Worm (Caenorhabditis elegans): Measurements from ENCODE around the gene gcy-29.
A peak's percentile ranks its signal among the peaks of the same experiment; 100 is the strongest.
"Not testable (repeated sequence)": the region's sequence is repeated elsewhere in the genome, so short reads cannot be mapped to it uniquely, and the experiment has no call there.

gcy-29 gene

DNA sequence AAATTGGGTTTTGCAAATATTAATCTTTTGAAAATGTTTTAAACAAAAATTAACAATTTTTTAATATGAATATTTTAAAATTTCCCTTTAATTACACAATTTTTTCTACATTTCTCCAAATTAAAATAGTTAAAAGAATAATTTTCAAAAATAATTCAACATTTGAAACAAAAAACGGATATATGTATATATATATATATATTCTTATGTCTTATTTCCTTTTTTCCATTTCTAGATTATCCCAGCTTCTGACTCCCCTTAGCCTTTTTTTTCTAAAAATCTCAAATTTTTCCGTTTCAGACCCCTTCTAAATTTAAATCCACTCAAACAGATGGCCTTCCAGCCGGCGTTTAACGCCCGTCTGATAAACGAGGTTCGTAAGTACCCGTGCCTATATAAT lies 24.7 kb upstream of the gcy-29 start, which contains the start of gene madf-5:
Gene madf-5, plus strand, starts transcription at position 301 of the 400 bp plus-strand sequence.
- TF ChIP-seq K02D7.2 (tag; optimal IDR thresholded peaks at IDR 0.05) (no peak), nhr-11 (tag; optimal IDR thresholded peaks at IDR 0.05) (no peak), elt-4 (tag; optimal IDR thresholded peaks at IDR 0.05) (no peak), odd-2 (tag; optimal IDR thresholded peaks at IDR 0.05) (no peak), zip-5 (tag; optimal IDR thresholded peaks at IDR 0.05) (no peak), ceh-6 (GFP tag; optimal IDR thresholded peaks at IDR 0.05) (no peak), lim-6 (tag; optimal IDR thresholded peaks at IDR 0.05) (no peak), ceh-45 (GFP tag; IDR thresholded peaks at IDR 0.05) (no peak), gmeb-2 (tag; optimal IDR thresholded peaks at IDR 0.05) (no peak), ceh-19 (GFP tag; optimal IDR thresholded peaks at IDR 0.05) (no peak), pqm-1 (tag; optimal IDR thresholded peaks at IDR 0.05) (no peak), pha-2 (tag; optimal IDR thresholded peaks at IDR 0.05) (no peak), syd-9 (tag; optimal IDR thresholded peaks at IDR 0.05) (no peak), ets-4 (tag; optimal IDR thresholded peaks at IDR 0.05) (no peak)

DNA sequence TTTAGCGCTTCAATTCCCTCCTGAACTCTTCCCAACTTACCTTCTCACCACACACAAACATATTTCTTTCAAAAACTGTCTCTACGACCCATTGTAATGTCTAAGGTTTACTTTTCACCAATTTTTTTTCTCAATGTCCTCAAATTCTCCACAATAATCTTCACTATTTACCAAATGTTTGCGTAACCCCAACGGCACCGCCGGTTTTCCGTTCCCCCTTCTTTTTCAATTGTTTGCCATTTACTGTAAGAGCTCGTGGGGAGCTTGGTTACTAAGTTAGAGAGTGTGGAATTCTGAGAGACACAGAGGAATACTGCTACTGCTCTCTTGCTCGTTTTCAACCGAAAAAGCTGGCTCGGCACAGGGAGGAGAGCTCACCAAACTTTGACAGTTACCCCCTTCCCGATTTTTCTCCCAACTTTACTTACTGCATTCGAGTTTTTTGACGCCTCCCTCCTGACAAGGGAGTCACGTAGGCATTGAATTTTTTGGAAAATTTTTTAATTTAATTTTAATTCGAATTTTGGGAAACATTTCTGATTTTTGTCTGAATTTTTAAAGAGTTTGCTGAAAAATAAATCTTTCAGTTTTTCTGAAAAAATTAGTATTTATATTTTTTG lies 22.1 kb upstream of the gcy-29 start:
- TF ChIP-seq pqm-1 (tag; optimal IDR thresholded peaks at IDR 0.05) (no peak), ceh-6 (GFP tag; optimal IDR thresholded peaks at IDR 0.05) (no peak), C08G9.2 (tag; optimal IDR thresholded peaks at IDR 0.05) (no peak), ets-4 (tag; optimal IDR thresholded peaks at IDR 0.05) (no peak), K09A11.1 (tag; optimal IDR thresholded peaks at IDR 0.05; ENCODE audit: insufficient read depth) (no peak)

DNA sequence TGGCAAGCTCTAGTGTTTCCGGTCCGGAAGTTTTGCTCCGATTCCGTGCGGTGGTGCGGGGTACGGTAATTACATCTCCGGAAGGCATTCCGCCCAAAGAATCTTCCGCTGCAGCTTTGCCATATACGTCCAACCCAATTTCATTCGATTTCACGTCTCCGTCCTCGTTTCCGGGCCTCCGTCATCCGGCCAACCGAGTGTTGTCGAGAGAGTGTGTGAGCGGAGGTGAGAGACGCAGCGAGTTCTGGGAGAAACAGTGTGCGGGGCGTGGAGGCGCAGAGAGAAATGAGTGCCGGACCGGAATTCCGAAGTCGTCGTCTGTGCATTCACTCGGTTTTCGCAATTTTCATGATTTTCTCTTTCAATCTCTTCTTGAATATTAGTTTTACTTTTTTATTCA lies 20.7 kb upstream of the gcy-29 start:
- TF ChIP-seq unc-42 (tag; optimal IDR thresholded peaks at IDR 0.05) (peak; percentile 86), syd-9 (tag; optimal IDR thresholded peaks at IDR 0.05) (no peak), ceh-31 (tag; optimal IDR thresholded peaks at IDR 0.05) (peak; percentile 54), fkh-10 (GFP tag; optimal IDR thresholded peaks at IDR 0.05) (peak; percentile 34)

DNA sequence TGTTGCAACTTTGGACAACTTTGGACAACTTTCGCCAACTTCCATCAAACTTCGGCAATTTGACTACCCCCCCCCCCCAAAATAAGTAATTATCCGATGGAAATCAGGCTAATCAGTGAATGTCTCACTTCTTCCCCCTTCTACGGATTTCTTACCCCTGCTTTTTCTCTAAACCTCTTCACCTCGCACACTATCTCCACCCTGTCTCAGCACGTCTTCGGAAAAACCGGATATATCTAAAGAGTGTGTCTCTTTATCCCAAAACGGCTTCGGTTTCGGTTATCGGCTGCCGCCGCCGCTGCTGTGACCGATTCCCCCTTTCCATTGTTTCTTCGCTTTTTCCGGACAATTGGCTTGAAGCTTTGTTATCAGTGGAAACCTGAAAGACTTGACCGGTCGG lies 19.2 kb upstream of the gcy-29 start:
- no peak for TF ChIP-seq nhr-11 (tag; optimal IDR thresholded peaks at IDR 0.05)
- peak; percentile 10 for TF ChIP-seq ref-2 (tag; optimal IDR thresholded peaks at IDR 0.05)

DNA sequence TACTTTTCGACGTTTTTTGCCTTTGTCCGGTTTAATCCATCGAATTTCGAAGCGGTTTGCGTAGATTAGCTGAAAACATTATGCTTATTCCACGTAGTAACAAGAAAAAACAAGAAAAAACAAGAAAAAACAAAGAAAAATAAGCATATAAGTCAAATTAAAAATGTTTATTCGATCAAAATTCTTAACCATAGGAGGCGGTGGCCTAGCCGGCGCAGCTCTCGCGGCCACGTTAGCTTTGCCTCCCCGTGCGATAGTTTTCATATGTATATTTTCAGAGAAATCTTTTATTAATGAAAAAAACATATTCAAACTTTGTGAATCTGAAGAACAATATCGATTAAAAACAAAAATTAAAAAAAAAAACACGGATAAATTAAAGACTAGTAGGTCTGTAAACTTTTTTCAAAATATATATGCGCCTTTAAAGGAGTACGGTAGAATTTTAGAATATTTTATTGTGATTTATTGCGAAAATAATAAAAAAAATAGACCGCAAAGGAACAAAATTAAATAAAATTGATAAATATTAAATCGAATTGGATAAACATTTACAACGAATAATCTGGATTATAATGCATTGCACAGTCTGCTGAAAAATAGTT lies 15.3 kb upstream of the gcy-29 start:
- peak; percentile 7 for TF ChIP-seq unc-42 (tag; optimal IDR thresholded peaks at IDR 0.05)

DNA sequence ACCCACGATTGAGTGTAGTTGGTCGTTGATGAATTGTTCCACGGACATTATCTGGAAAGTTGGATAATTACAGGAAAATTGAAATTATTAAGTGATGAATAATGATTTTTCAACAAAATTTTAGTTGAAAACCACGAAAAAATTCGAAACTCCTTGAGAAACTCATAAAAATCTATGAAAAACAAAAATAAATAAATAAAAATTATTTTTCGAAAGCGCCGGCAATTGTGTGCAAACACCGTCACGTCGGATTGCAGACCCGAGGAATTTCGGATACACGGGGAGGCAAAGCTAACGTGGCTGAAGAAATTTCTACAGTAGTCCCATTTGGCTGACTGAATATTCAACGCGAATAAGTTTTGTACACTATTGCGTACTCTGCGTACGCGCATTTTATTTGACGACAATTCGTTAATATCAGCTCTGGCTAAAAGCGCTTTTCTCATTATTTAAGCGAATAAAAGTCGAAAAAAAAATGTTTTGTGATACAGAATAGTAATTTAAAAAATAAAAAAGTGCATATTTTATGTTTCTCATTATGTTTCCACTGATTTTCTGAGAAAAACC lies 13.0 kb upstream of the gcy-29 start, which contains the start of gene mog-4:
Gene mog-4, minus strand, starts transcription at position 51 of the 567 bp plus-strand sequence.
- TF ChIP-seq unc-42 (tag; optimal IDR thresholded peaks at IDR 0.05) = peak; percentile 89
- peak; percentile 65 for TF ChIP-seq ceh-2 (tag; optimal IDR thresholded peaks at IDR 0.05)
- TF ChIP-seq ceh-18 (tag; optimal IDR thresholded peaks at IDR 0.05) = peak; percentile 85
- peak; percentile 50 for TF ChIP-seq madf-2 (tag; optimal IDR thresholded peaks at IDR 0.05)
- peak; percentile 13 for TF ChIP-seq sox-2 (GFP tag; IDR thresholded peaks at IDR 0.05)
- TF ChIP-seq fax-1 (tag; optimal IDR thresholded peaks at IDR 0.05) = peak; percentile 47
- peak; percentile 57 for TF ChIP-seq rnt-1 (tag; optimal IDR thresholded peaks at IDR 0.05)
- peak; percentile 67 for TF ChIP-seq tbx-7 (tag; optimal IDR thresholded peaks at IDR 0.05)
- TF ChIP-seq ceh-45 (GFP tag; IDR thresholded peaks at IDR 0.05) = peak; percentile 69; the same call in 1 of the 2 replicates
- peak; percentile 41 for TF ChIP-seq zip-5 (tag; optimal IDR thresholded peaks at IDR 0.05)
- peak; percentile 72 for TF ChIP-seq nfya-1 (tag; optimal IDR thresholded peaks at IDR 0.05)
- peak; percentile 60 for TF ChIP-seq ztf-16 (tag; optimal IDR thresholded peaks at IDR 0.05)
- TF ChIP-seq unc-86 (tag; optimal IDR thresholded peaks at IDR 0.05) = peak; percentile 54
- TF ChIP-seq Y22D7AL.16 (tag; optimal IDR thresholded peaks at IDR 0.05) = peak; percentile 9
- TF ChIP-seq ceh-31 (tag; optimal IDR thresholded peaks at IDR 0.05) = peak; percentile 91
- peak; percentile 74 for TF ChIP-seq tbx-2 (tag; optimal IDR thresholded peaks at IDR 0.05)
- TF ChIP-seq hlh-8 (tag; optimal IDR thresholded peaks at IDR 0.05) = peak; percentile 78
- peak; percentile 80 for TF ChIP-seq ets-4 (tag; optimal IDR thresholded peaks at IDR 0.05)
- TF ChIP-seq elt-2 (tag; optimal IDR thresholded peaks at IDR 0.05) = peak; percentile 60
- peak; percentile 5 for TF ChIP-seq dve-1 (tag; optimal IDR thresholded peaks at IDR 0.05)
- TF ChIP-seq ceh-34 (tag; optimal IDR thresholded peaks at IDR 0.05) = peak; percentile 76
- peak; percentile 86 for TF ChIP-seq pqm-1 (tag; optimal IDR thresholded peaks at IDR 0.05)
- TF ChIP-seq unc-3 (GFP tag; conservative IDR thresholded peaks at IDR 0.05) = peak; percentile 62; the same call in 1 of the 2 replicates
- TF ChIP-seq unc-3 (tag; optimal IDR thresholded peaks at IDR 0.05) = not testable (repeated sequence)
- TF ChIP-seq ceh-14 (tag; optimal IDR thresholded peaks at IDR 0.05) = peak; percentile 82
- TF ChIP-seq C08G9.2 (tag; optimal IDR thresholded peaks at IDR 0.05) = peak; percentile 89
- peak; percentile 15 for TF ChIP-seq pha-2 (tag; optimal IDR thresholded peaks at IDR 0.05)
- TF ChIP-seq ref-2 (tag; optimal IDR thresholded peaks at IDR 0.05) = peak; percentile 60
